Worm (Caenorhabditis elegans) whole organism, midembryonic: ENCODE data around the gene ent-2.

ENCODE experiments used
- T22C8.4 ChIP-seq: fragments of 200-800 bp; sonication (Bioruptor generic); IDR thresholded peaks from 2 replicates; pipeline ENCODE4 v1.3.6; 2022; ENCODE audit warnings: missing genetic modification characterization, missing compliant biosample characterization
- cog-1 ChIP-seq: sonication (generic microtip); optimal IDR thresholded peaks from 2 replicates; lab custom pipeline; 2016; ENCODE audit warnings: missing genetic modification characterization, missing compliant biosample characterization
- flt-1 ChIP-seq: fragments of 200-800 bp; sonication (Bioruptor generic); IDR thresholded peaks from 2 replicates; pipeline ENCODE4 v1.3.6; 2022; ENCODE audit warnings: missing genetic modification characterization, missing compliant biosample characterization
- klf-2 ChIP-seq: fragments of 200-800 bp; sonication (Bioruptor generic); conservative IDR thresholded peaks from 2 replicates; pipeline ENCODE4 v1.3.6; 2022; ENCODE audit warnings: missing genetic modification reagents, missing genetic modification characterization, missing compliant biosample characterization
- med-1 ChIP-seq: sonication (generic microtip); optimal IDR thresholded peaks from 2 replicates; lab custom pipeline; 2017; ENCODE audit warnings: missing genetic modification characterization, mild to moderate bottlenecking, missing compliant biosample characterization, antibody characterized with exemption, missing genetic modification reagents; ENCODE audit not compliant: insufficient read depth
- ref-1 ChIP-seq: fragments of 200-800 bp; sonication (Bioruptor generic); conservative IDR thresholded peaks from 2 replicates; pipeline ENCODE4 v1.3.6; 2022; ENCODE audit warnings: missing genetic modification reagents, missing genetic modification characterization, missing compliant biosample characterization
- tab-1 ChIP-seq: fragments of 200-800 bp; sonication (Bioruptor generic); IDR thresholded peaks from 2 replicates; pipeline ENCODE4 v1.3.6; 2022; ENCODE audit warnings: missing genetic modification characterization, missing compliant biosample characterization
- ztf-23 ChIP-seq: fragments of 200-800 bp; sonication (Bioruptor generic); IDR thresholded peaks from 2 replicates; pipeline ENCODE4 v1.3.6; 2022; ENCODE audit warnings: missing genetic modification reagents, missing genetic modification characterization, missing compliant biosample characterization
- ztf-29 ChIP-seq: fragments of 200-800 bp; sonication (Bioruptor generic); IDR thresholded peaks from 2 replicates; pipeline ENCODE4 v1.3.6; 2022; ENCODE audit warnings: missing genetic modification reagents, missing genetic modification characterization, missing compliant biosample characterization

ent-2 gene

ce11 chrX:15597077-15597476, 3.8 kb upstream of the ent-2 start, which contains the start of gene K09A9.8:
K09A9.8 (minus strand) TSS chrX:15597177.
- TF ChIP-seq med-1 (GFP tag; lab: Kevin White, UChicago) (no peak), T22C8.4 (no peak), ztf-29 (GFP tag; lab: Robert Waterston, UW) (no peak), cog-1 (tag; lab: Kevin White, UChicago) (no peak), flt-1 (GFP tag; lab: Robert Waterston, UW) (no peak), tab-1 (no peak), klf-2 (GFP tag; lab: Robert Waterston, UW) (no peak), ztf-23 (GFP tag; lab: Robert Waterston, UW) (no peak)

ce11 chrX:15598661-15599384, 2.0 kb upstream of the ent-2 start:
- TF ChIP-seq tab-1 = no peak
- TF ChIP-seq med-1 (GFP tag; lab: Kevin White, UChicago) = no peak
- no peak for TF ChIP-seq ztf-29 (GFP tag; lab: Robert Waterston, UW)
- no peak for TF ChIP-seq flt-1 (GFP tag; lab: Robert Waterston, UW)
- no peak for TF ChIP-seq klf-2 (GFP tag; lab: Robert Waterston, UW)
- TF ChIP-seq ztf-23 (GFP tag; lab: Robert Waterston, UW) = no peak
- no peak for TF ChIP-seq ref-1 (GFP tag; lab: Robert Waterston, UW)
- no peak for TF ChIP-seq cog-1 (tag; lab: Kevin White, UChicago)
- TF ChIP-seq T22C8.4 = no peak

- TF ChIP-seq med-1 (GFP tag; lab: Kevin White, UChicago) (no peak), ref-1 (GFP tag; lab: Robert Waterston, UW) (no peak), ztf-23 (GFP tag; lab: Robert Waterston, UW) (no peak), T22C8.4 (no peak), flt-1 (GFP tag; lab: Robert Waterston, UW) (no peak), klf-2 (GFP tag; lab: Robert Waterston, UW) (no peak), tab-1 (no peak)
These were observed 942 bp upstream of the ent-2 start for ce11 chrX:15599925-15600324.

- TF ChIP-seq tab-1 = no peak
- TF ChIP-seq flt-1 (GFP tag; lab: Robert Waterston, UW) = no peak
- no peak for TF ChIP-seq ztf-29 (GFP tag; lab: Robert Waterston, UW)
- TF ChIP-seq ztf-23 (GFP tag; lab: Robert Waterston, UW) = no peak
- TF ChIP-seq klf-2 (GFP tag; lab: Robert Waterston, UW) = no peak
- no peak for TF ChIP-seq ref-1 (GFP tag; lab: Robert Waterston, UW)
- no peak for TF ChIP-seq med-1 (GFP tag; lab: Kevin White, UChicago)
- TF ChIP-seq cog-1 (tag; lab: Kevin White, UChicago) = no peak
- no peak for TF ChIP-seq T22C8.4
These were observed 3.4 kb downstream of the ent-2 start for ce11 chrX:15604236-15604635.

- TF ChIP-seq med-1 (GFP tag; lab: Kevin White, UChicago) (no peak), tab-1 (0 out of 2 replicates have a peak, but pooled peaks have one; percentile 17), flt-1 (GFP tag; lab: Robert Waterston, UW) (peak; percentile 57; the same call in 1 of the 2 replicates), ztf-23 (GFP tag; lab: Robert Waterston, UW) (peak; percentile 80), cog-1 (tag; lab: Kevin White, UChicago) (peak; percentile 2)
These were observed 5.9 kb downstream of the ent-2 start, which contains the start of gene rab-14 for ce11 chrX:15606585-15607276. rab-14 (minus strand) TSS chrX:15606635.

- TF ChIP-seq ztf-23 (GFP tag; lab: Robert Waterston, UW) = no peak
- no peak for TF ChIP-seq cog-1 (tag; lab: Kevin White, UChicago)
- no peak for TF ChIP-seq flt-1 (GFP tag; lab: Robert Waterston, UW)
- TF ChIP-seq tab-1 = no peak
- TF ChIP-seq ref-1 (GFP tag; lab: Robert Waterston, UW) = no peak
These were observed 6.7 kb downstream of the ent-2 start, which contains the start of gene nipi-3 for ce11 chrX:15607498-15608019. nipi-3 (plus strand) TSS chrX:15607969.

ce11 chrX:15608593-15608992, 7.7 kb downstream of the ent-2 start:
- TF ChIP-seq T22C8.4 (no peak), cog-1 (tag; lab: Kevin White, UChicago) (no peak), med-1 (GFP tag; lab: Kevin White, UChicago) (no peak), klf-2 (GFP tag; lab: Robert Waterston, UW) (no peak), tab-1 (no peak), ztf-29 (GFP tag; lab: Robert Waterston, UW) (no peak), ztf-23 (GFP tag; lab: Robert Waterston, UW) (no peak), ref-1 (GFP tag; lab: Robert Waterston, UW) (no peak), flt-1 (GFP tag; lab: Robert Waterston, UW) (no peak)

- TF ChIP-seq T22C8.4 (no peak), cog-1 (tag; lab: Kevin White, UChicago) (no peak)
These were observed 8.8 kb downstream of the ent-2 start for ce11 chrX:15609698-15610097.

ce11 chrX:15610527-15611091, 9.7 kb downstream of the ent-2 start:
- TF ChIP-seq flt-1 (GFP tag; lab: Robert Waterston, UW) (no peak), cog-1 (tag; lab: Kevin White, UChicago) (no peak), ztf-23 (GFP tag; lab: Robert Waterston, UW) (no peak), T22C8.4 (no peak), ref-1 (GFP tag; lab: Robert Waterston, UW) (no peak), tab-1 (no peak), ztf-29 (GFP tag; lab: Robert Waterston, UW) (no peak), med-1 (GFP tag; lab: Kevin White, UChicago) (no peak), klf-2 (GFP tag; lab: Robert Waterston, UW) (no peak)
